Fruit fly (Drosophila melanogaster): ENCODE results near the gene TfIIA-L.

TfIIA-L gene

DNA sequence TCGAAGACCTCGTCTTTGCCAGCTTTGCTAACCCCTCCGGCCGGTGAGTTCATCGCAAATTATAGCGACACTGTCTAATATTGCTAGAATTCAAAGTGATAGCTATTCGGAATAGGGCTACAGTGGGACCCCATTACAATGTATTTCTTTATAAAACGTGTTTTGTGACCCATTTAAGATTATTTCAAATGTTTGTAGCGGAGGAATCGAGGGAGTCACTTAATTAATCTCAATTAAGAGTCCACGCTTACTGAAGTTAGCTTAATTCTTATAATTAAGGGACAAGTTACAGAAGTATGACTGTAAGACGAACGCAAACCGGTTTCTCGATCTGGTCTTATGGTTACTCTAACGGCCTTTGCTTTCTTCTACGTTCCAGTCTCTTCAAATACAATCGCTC lies 38.7 kb downstream of the TfIIA-L start (continued):
- TF ChIP-seq MESR4 (GFP tag; optimal IDR thresholded peaks at IDR 0.05), result no peak
- TF ChIP-seq CG9609 (GFP tag; optimal IDR thresholded peaks at IDR 0.05), result no peak
- no peak for TF ChIP-seq NK7.1 (GFP tag; optimal IDR thresholded peaks at IDR 0.05)
- no peak for TF ChIP-seq z (GFP tag; IDR thresholded peaks at IDR 0.05)
- peak; percentile 58 for TF ChIP-seq dysf (GFP tag; IDR thresholded peaks at IDR 0.05)
- no peak for TF ChIP-seq D (optimal IDR thresholded peaks at IDR 0.05)
- TF ChIP-seq D (GFP tag; optimal IDR thresholded peaks at IDR 0.05), result no peak
- peak; percentile 80 for TF ChIP-seq CG32532 (GFP tag; IDR thresholded peaks at IDR 0.05)
- no peak for TF ChIP-seq pros (GFP tag; optimal IDR thresholded peaks at IDR 0.05)
- no peak for TF ChIP-seq CG1024 (GFP tag; IDR thresholded peaks at IDR 0.05)
- no peak for TF ChIP-seq CG31388 (GFP tag; optimal IDR thresholded peaks at IDR 0.05)
- TF ChIP-seq nmo (GFP tag; optimal IDR thresholded peaks at IDR 0.05), result peak; percentile 37
- peak; percentile 36; the same call in 1 of the 3 replicates for TF ChIP-seq CG34422 (GFP tag; IDR thresholded peaks at IDR 0.05)
- no peak for TF ChIP-seq fd3F (GFP tag; optimal IDR thresholded peaks at IDR 0.05)
- TF ChIP-seq CG14667 (GFP tag; IDR thresholded peaks at IDR 0.05), result no peak
- peak; percentile 51 for TF ChIP-seq Oli (tag; optimal IDR thresholded peaks at IDR 0.05)
- no peak for TF ChIP-seq CG13123 (GFP tag; optimal IDR thresholded peaks at IDR 0.05)
- peak; percentile 1 for TF ChIP-seq gro (GFP tag; optimal IDR thresholded peaks at IDR 0.05)
- TF ChIP-seq fu2 (GFP tag; optimal IDR thresholded peaks at IDR 0.05), result no peak
- peak; percentile 47 for TF ChIP-seq PHDP (tag; optimal IDR thresholded peaks at IDR 0.05)
- no peak for TF ChIP-seq kni (GFP tag; optimal IDR thresholded peaks at IDR 0.05)
- TF ChIP-seq sd (tag; optimal IDR thresholded peaks at IDR 0.05), result peak; percentile 36
- TF ChIP-seq CG7372 (GFP tag; IDR thresholded peaks at IDR 0.05), result no peak
- TF ChIP-seq CG18011 (GFP tag; optimal IDR thresholded peaks at IDR 0.05), result no peak
- no peak for TF ChIP-seq Tbp (GFP tag; optimal IDR thresholded peaks at IDR 0.05)
- TF ChIP-seq Hsf (GFP tag; optimal IDR thresholded peaks at IDR 0.05), result peak; percentile 56
- peak; percentile 54 for TF ChIP-seq CG13894 (tag; optimal IDR thresholded peaks at IDR 0.05)
- TF ChIP-seq Sry-δ (GFP tag; optimal IDR thresholded peaks at IDR 0.05), result no peak
- peak; percentile 77 for TF ChIP-seq row (GFP tag; IDR thresholded peaks at IDR 0.05)
- no peak for TF ChIP-seq sug (tag; optimal IDR thresholded peaks at IDR 0.05)
- no peak for TF ChIP-seq lov (optimal IDR thresholded peaks at IDR 0.05)
- TF ChIP-seq lov (GFP tag; IDR thresholded peaks at IDR 0.05), result no peak
- peak; percentile 53; the same call in 1 of the 2 replicates for TF ChIP-seq Xrp1 (GFP tag; IDR thresholded peaks at IDR 0.05)
- no peak for TF ChIP-seq CG15011 (GFP tag; optimal IDR thresholded peaks at IDR 0.05)
- TF ChIP-seq Doc2 (GFP tag; IDR thresholded peaks at IDR 0.05), result no peak
- peak in 1 of 2 experiments; percentile 64 for TF ChIP-seq bsh (GFP tag; optimal IDR thresholded peaks at IDR 0.05)
- no peak for TF ChIP-seq Ravus (GFP tag; IDR thresholded peaks at IDR 0.05)
- no peak for TF ChIP-seq psq (GFP tag; optimal IDR thresholded peaks at IDR 0.05)
- peak; percentile 73 for TF ChIP-seq CG2120 (GFP tag; optimal IDR thresholded peaks at IDR 0.05)
- peak; percentile 37 for TF ChIP-seq CG10543 (GFP tag; optimal IDR thresholded peaks at IDR 0.05)
- TF ChIP-seq Atf6 (GFP tag; IDR thresholded peaks at IDR 0.05), result 0 out of 2 replicates have a peak, but pooled peaks have one; percentile 24
- peak; percentile 15 for TF ChIP-seq CG7556 (GFP tag; optimal IDR thresholded peaks at IDR 0.05)
- TF ChIP-seq Oaz (GFP tag; IDR thresholded peaks at IDR 0.05), result no peak
- no peak for TF ChIP-seq CG12104 (GFP tag; optimal IDR thresholded peaks at IDR 0.05)
- no peak for TF ChIP-seq CG4404 (GFP tag; IDR thresholded peaks at IDR 0.05)
- no peak for TF ChIP-seq so (GFP tag; IDR thresholded peaks at IDR 0.05)
- TF ChIP-seq nau (GFP tag; optimal IDR thresholded peaks at IDR 0.05), result no peak
- TF ChIP-seq CG31365 (tag; optimal IDR thresholded peaks at IDR 0.05), result no peak
- TF ChIP-seq CG3407 (GFP tag; optimal IDR thresholded peaks at IDR 0.05), result no peak
- TF ChIP-seq az2 (GFP tag; optimal IDR thresholded peaks at IDR 0.05), result peak; percentile 34
- no peak for TF ChIP-seq Atf3 (GFP tag; optimal IDR thresholded peaks at IDR 0.05)
- no peak for TF ChIP-seq CG7271 (tag; optimal IDR thresholded peaks at IDR 0.05)
- no peak for TF ChIP-seq CG6765 (GFP tag; optimal IDR thresholded peaks at IDR 0.05)

All from whole organism, embryonic.